Fruit fly (Drosophila melanogaster) whole organism, prepupa: Measurements from ENCODE around the gene ine.
A peak's percentile ranks its signal among the peaks of the same experiment; 100 is the strongest.

ENCODE experiments used
- CG10669 ChIP-seq: fragments of 200-800 bp; sonication (Bioruptor generic); optimal IDR thresholded peaks from 3 replicates; lab custom pipeline; 2018; ENCODE audit warnings: missing biosample characterization, mild to moderate bottlenecking, missing genetic modification characterization, moderate library complexity
- CG16779 ChIP-seq: fragments of 200-800 bp; sonication (Bioruptor generic); optimal IDR thresholded peaks from 3 replicates; lab custom pipeline; 2017; ENCODE audit warnings: missing biosample characterization, mild to moderate bottlenecking, missing genetic modification characterization
- CG8319 ChIP-seq: fragments of 200-800 bp; sonication (Bioruptor generic); optimal IDR thresholded peaks from 3 replicates; lab custom pipeline; 2016; ENCODE audit warnings: missing biosample characterization, missing genetic modification characterization
- Eip93F ChIP-seq: fragments of 200-800 bp; sonication (Bioruptor generic); optimal IDR thresholded peaks from 2 replicates; lab custom pipeline; 2016; ENCODE audit warnings: missing biosample characterization, mild to moderate bottlenecking, missing genetic modification characterization
- Hr39 ChIP-seq: fragments of 200-800 bp; sonication (Bioruptor generic); optimal IDR thresholded peaks from 2 replicates; lab custom pipeline; 2016; ENCODE audit warnings: missing biosample characterization, missing genetic modification characterization
- Lpt ChIP-seq: fragments of 200-800 bp; sonication (Bioruptor generic); optimal IDR thresholded peaks from 3 replicates; lab custom pipeline; 2016; ENCODE audit warnings: missing biosample characterization, missing genetic modification characterization
- OdsH ChIP-seq: fragments of 200-800 bp; sonication (Bioruptor generic); optimal IDR thresholded peaks from 3 replicates; lab custom pipeline; 2016; ENCODE audit warnings: missing biosample characterization, missing genetic modification characterization
- Smox ChIP-seq: fragments of 200-800 bp; sonication (Bioruptor generic); optimal IDR thresholded peaks from 3 replicates; lab custom pipeline; 2016; ENCODE audit warnings: missing biosample characterization, missing genetic modification characterization
- dsx ChIP-seq: fragments of 200-800 bp; optimal IDR thresholded peaks from 3 replicates; lab custom pipeline; 2019; ENCODE audit warnings: missing biosample characterization, mild to moderate bottlenecking, missing genetic modification characterization, moderate library complexity; ENCODE audit not compliant: poor library complexity, severe bottlenecking

dm6 chr2L:4458119-4459056 lies 18.4 kb downstream of the ine start, which contains the start of gene RpL27A:
- TF ChIP-seq CG16779 (tag; lab: Kevin White, UChicago) (no peak), Eip93F (GFP tag; lab: Kevin White, UChicago) (no peak), CG8319 (GFP tag; lab: Kevin White, UChicago) (no peak), dsx (GFP tag; lab: Kevin White, UChicago) (peak; percentile 43), OdsH (GFP tag; lab: Kevin White, UChicago) (peak; percentile 70), CG10669 (peak; percentile 55), Smox (GFP tag; lab: Kevin White, UChicago) (peak; percentile 60), Hr39 (GFP tag; lab: Kevin White, UChicago) (peak; percentile 49), Lpt (GFP tag; lab: Kevin White, UChicago) (peak; percentile 9)
